Fruit fly (Drosophila melanogaster): ENCODE data around the gene CG8891.

CG8891 gene

DNA sequence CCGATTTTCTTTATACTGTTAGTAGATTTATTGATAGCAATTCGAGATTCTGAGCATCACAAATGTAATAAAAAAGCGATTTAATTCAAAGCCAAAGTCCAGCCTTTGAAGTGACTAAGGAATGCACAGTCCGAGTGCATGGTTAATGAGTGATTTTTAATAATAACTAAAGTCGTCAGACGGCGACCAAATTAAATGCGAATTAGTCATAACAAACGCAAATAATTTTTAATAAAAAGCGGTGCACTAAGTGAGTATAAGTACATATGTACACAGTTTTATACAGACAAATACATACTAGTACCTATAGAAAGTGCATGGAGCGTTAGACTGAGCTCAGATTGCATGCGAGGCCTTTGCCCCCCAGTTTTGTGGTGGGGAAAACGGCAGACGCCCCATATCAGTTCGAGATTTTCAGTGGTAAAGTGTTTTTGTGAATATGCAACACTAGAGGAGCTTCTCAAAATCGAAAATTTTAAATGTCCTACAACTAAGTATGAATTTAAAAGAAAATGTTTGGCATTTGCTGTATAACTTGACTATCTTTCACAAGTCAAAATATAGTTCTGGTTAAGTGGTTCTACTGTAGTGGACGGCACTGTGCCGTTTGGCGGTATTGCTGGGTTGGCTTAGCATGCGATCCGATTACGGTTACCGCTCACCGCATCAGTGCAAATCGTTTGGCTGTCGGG, 23.7 kb upstream of the CG8891 start (continued):
- TF ChIP-seq CG11902 (GFP tag; optimal IDR thresholded peaks at IDR 0.05) (no peak), Lpt (GFP tag; optimal IDR thresholded peaks at IDR 0.05) (peak; percentile 43), esn (GFP tag; optimal IDR thresholded peaks at IDR 0.05) (peak; percentile 41), fd85E (GFP tag; optimal IDR thresholded peaks at IDR 0.05) (no peak), CG6808 (GFP tag; optimal IDR thresholded peaks at IDR 0.05) (no peak), Ets21C (GFP tag; optimal IDR thresholded peaks at IDR 0.05) (no peak), CG3032 (tag; optimal IDR thresholded peaks at IDR 0.05) (no peak), spab (GFP tag; optimal IDR thresholded peaks at IDR 0.05) (no peak), fd59A (GFP tag; optimal IDR thresholded peaks at IDR 0.05) (no peak), Ets96B (tag; optimal IDR thresholded peaks at IDR 0.05) (peak; percentile 13), Blimp-1 (GFP tag; optimal IDR thresholded peaks at IDR 0.05) (no peak), CG4318 (GFP tag; optimal IDR thresholded peaks at IDR 0.05) (peak; percentile 67), CG32006 (GFP tag; optimal IDR thresholded peaks at IDR 0.05) (peak; percentile 81), Eip75B (GFP tag; optimal IDR thresholded peaks at IDR 0.05) (no peak), lz (GFP tag; optimal IDR thresholded peaks at IDR 0.05) (peak; percentile 42), dac (GFP tag; optimal IDR thresholded peaks at IDR 0.05) (peak; percentile 45), CG1621 (tag; optimal IDR thresholded peaks at IDR 0.05) (no peak), Hr38 (GFP tag; optimal IDR thresholded peaks at IDR 0.05) (no peak), net (GFP tag; optimal IDR thresholded peaks at IDR 0.05) (peak; percentile 37), pdm3 (GFP tag; optimal IDR thresholded peaks at IDR 0.05) (peak; percentile 47), CG7368 (GFP tag; optimal IDR thresholded peaks at IDR 0.05) (no peak)

DNA sequence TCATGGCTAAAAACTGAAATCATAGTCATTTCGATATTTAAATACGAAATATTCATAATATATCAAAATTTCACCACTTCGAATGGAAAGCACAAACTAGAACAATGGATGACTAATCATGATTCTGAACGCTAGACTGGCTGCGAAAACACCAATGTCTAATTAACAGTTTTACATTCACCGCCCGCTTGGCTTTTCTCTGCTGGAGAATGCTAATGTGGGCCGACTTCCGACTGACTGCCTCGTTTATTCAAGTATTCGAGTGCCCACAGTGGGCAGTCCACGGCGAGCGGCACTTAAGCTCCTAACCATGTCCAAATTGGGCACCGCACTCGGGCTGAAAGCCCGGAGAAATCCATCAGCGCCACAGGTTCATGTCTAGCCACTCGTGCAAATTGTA, 22.9 kb upstream of the CG8891 start:
- no peak for TF ChIP-seq net (GFP tag; optimal IDR thresholded peaks at IDR 0.05)
- peak; percentile 52 for TF ChIP-seq svp (GFP tag)
- peak; percentile 21 for TF ChIP-seq Eip78C (GFP tag)

DNA sequence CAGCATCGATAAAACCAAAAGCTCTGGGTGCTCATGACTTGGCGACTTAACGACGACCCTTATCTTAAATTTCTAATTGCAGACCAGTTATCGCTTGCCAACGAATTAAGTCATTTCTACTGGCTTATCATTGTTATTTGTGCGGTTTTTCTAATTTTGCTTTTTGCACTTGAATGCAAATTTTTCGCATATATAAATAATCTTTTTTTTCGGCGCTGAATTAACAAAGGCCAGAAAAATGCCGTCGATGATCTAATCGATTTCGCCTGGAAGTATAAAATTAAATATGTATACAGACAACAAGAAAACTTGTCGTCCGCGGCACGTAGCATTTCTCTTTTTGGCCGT, 22.4 kb upstream of the CG8891 start:
- no peak for TF ChIP-seq svp (GFP tag)
- TF ChIP-seq vri (GFP tag; optimal IDR thresholded peaks at IDR 0.05) = peak; percentile 90

DNA sequence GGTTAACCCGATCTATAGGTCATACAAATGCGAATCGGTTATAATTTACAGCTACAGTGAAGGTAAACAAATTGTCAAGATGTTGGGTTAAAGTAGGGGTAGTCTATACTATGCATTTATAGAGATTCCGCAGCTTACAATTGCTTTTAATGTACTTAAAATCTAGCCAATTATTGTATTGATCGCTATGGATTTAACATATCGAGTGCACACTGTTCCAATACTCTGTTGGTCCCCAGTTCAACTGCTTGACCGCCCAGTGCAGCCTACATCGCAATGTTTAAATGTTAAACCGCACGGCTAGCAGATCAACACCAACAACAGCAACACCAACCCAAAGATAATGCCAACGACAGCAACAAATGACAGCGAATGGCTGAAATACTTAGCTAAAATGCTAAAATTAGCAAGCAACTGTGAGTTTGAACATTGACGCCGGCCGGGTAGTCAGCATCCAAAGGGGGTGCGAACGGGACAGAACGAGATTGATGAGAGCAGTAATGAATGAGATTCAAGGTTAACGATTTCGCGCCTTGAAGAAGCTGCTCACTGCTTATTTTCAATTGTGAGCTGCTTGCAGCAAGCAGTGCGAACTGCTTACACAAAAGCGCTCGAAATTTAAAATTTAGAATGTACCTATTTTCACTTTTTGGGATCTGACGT, 21.9 kb upstream of the CG8891 start:
- TF ChIP-seq spab (GFP tag; optimal IDR thresholded peaks at IDR 0.05) (no peak), Eip93F (GFP tag; optimal IDR thresholded peaks at IDR 0.05) (no peak), CG3919 (GFP tag; optimal IDR thresholded peaks at IDR 0.05) (no peak), CG6276 (GFP tag; optimal IDR thresholded peaks at IDR 0.05) (no peak), Smox (GFP tag; optimal IDR thresholded peaks at IDR 0.05) (no peak), OdsH (GFP tag; optimal IDR thresholded peaks at IDR 0.05) (peak; percentile 9), esn (GFP tag; optimal IDR thresholded peaks at IDR 0.05) (no peak), achi (GFP tag; optimal IDR thresholded peaks at IDR 0.05) (no peak), Sox15 (GFP tag; optimal IDR thresholded peaks at IDR 0.05) (no peak), CG6808 (GFP tag; optimal IDR thresholded peaks at IDR 0.05) (no peak), svp (GFP tag) (peak; percentile 2), topi (GFP tag; optimal IDR thresholded peaks at IDR 0.05) (no peak), Sox102F (GFP tag; optimal IDR thresholded peaks at IDR 0.05) (no peak), salr (GFP tag; optimal IDR thresholded peaks at IDR 0.05) (peak in 1 of 2 experiments; percentile 23), CG10631 (GFP tag; optimal IDR thresholded peaks at IDR 0.05) (no peak), CG6792 (GFP tag; optimal IDR thresholded peaks at IDR 0.05) (no peak), CG6854 (GFP tag; optimal IDR thresholded peaks at IDR 0.05) (no peak), fd85E (GFP tag; optimal IDR thresholded peaks at IDR 0.05) (no peak), Sox14 (GFP tag; optimal IDR thresholded peaks at IDR 0.05) (no peak), CG7368 (GFP tag; optimal IDR thresholded peaks at IDR 0.05) (no peak), Lpt (GFP tag; optimal IDR thresholded peaks at IDR 0.05) (no peak), CG15336 (GFP tag; IDR thresholded peaks at IDR 0.05) (peak; percentile 7; the same call in 1 of the 2 replicates), Blimp-1 (GFP tag; optimal IDR thresholded peaks at IDR 0.05) (no peak), CG9139 (GFP tag; optimal IDR thresholded peaks at IDR 0.05) (no peak), acj6 (GFP tag; optimal IDR thresholded peaks at IDR 0.05) (no peak), CG34406 (GFP tag; optimal IDR thresholded peaks at IDR 0.05) (no peak), dac (GFP tag; optimal IDR thresholded peaks at IDR 0.05) (no peak), CG1621 (tag; optimal IDR thresholded peaks at IDR 0.05) (no peak), CG6163 (GFP tag; IDR thresholded peaks at IDR 0.05) (peak; percentile 65), CG16779 (tag; optimal IDR thresholded peaks at IDR 0.05) (no peak)
